Fruit fly (Drosophila melanogaster) whole organism, embryonic: Measurements from ENCODE around the gene Idh3a.

Source experiments
- Abd-B ChIP-seq: fragments of 200-800 bp; sonication (Bioruptor generic); optimal IDR thresholded peaks from 2 replicates; lab custom pipeline; 2018; ENCODE audit warnings: missing biosample characterization, mild to moderate bottlenecking, missing genetic modification characterization, moderate library complexity
- Atf-2 ChIP-seq: fragments of 200-800 bp; sonication (Bioruptor generic); optimal IDR thresholded peaks from 2 replicates; lab custom pipeline; 2016; ENCODE audit warnings: missing biosample characterization, missing genetic modification characterization
- Awh ChIP-seq: fragments of 200-800 bp; sonication (Bioruptor generic); IDR thresholded peaks from 2 replicates; pipeline ENCODE4, ENCODE4 v1.3.6; 2022; ENCODE audit warnings: missing biosample characterization, missing genetic modification characterization
- BtbVII ChIP-seq: fragments of 200-800 bp; sonication (Bioruptor generic); optimal IDR thresholded peaks from 3 replicates; lab custom pipeline; 2017; ENCODE audit warnings: missing biosample characterization, mild to moderate bottlenecking, missing genetic modification characterization
- CG10366 ChIP-seq: fragments of 200-800 bp; sonication (Bioruptor generic); IDR thresholded peaks from 2 replicates; pipeline ENCODE4 v1.3.6; 2022; ENCODE audit warnings: missing biosample characterization, missing genetic modification characterization
- CG10543 ChIP-seq: fragments of 200-800 bp; sonication (Bioruptor generic); optimal IDR thresholded peaks from 3 replicates; lab custom pipeline; 2017; ENCODE audit warnings: missing biosample characterization, mild to moderate bottlenecking, missing genetic modification characterization, moderate library complexity
- CG11247 ChIP-seq: fragments of 200-800 bp; sonication (Bioruptor generic); IDR thresholded peaks from 2 replicates; pipeline ENCODE4 v1.3.6; 2022; ENCODE audit warnings: missing biosample characterization, missing genetic modification characterization
- CG11723 ChIP-seq: fragments of 200-800 bp; sonication (Bioruptor generic); optimal IDR thresholded peaks from 2 replicates; lab custom pipeline; 2017; ENCODE audit warnings: missing biosample characterization, mild to moderate bottlenecking, missing genetic modification characterization
- CG12071 ChIP-seq: fragments of 200-800 bp; sonication (Bioruptor generic); optimal IDR thresholded peaks from 3 replicates; lab custom pipeline; 2018; ENCODE audit warnings: missing biosample characterization, mild to moderate bottlenecking, missing genetic modification characterization
- CG12659 ChIP-seq: fragments of 200-800 bp; sonication (Bioruptor generic); optimal IDR thresholded peaks from 3 replicates; lab custom pipeline; 2017; ENCODE audit warnings: mild to moderate bottlenecking, missing biosample characterization, missing genetic modification reagents, missing genetic modification characterization
- CG1647 ChIP-seq: fragments of 200-800 bp; sonication (Bioruptor generic); optimal IDR thresholded peaks from 3 replicates; lab custom pipeline; 2016; ENCODE audit warnings: missing biosample characterization, missing genetic modification characterization
- CG18599 ChIP-seq: fragments of 200-800 bp; sonication (Bioruptor generic); optimal IDR thresholded peaks from 3 replicates; lab custom pipeline; 2017; ENCODE audit warnings: missing biosample characterization, missing genetic modification characterization, mild to moderate bottlenecking, moderate library complexity, missing genetic modification reagents
- CG18764 ChIP-seq: fragments of 200-800 bp; sonication (Bioruptor generic); optimal IDR thresholded peaks from 3 replicates; lab custom pipeline; 2016; ENCODE audit warnings: missing biosample characterization, missing genetic modification characterization
- CG30020 ChIP-seq: fragments of 200-800 bp; optimal IDR thresholded peaks from 2 replicates; lab custom pipeline; 2019; ENCODE audit warnings: missing biosample characterization, mild to moderate bottlenecking, missing genetic modification characterization, moderate library complexity
- CG31441 ChIP-seq: fragments of 200-800 bp; sonication (Bioruptor generic); IDR thresholded peaks from 2 replicates; pipeline ENCODE4 v1.3.6; 2022; ENCODE audit warnings: missing biosample characterization, missing genetic modification characterization
- CG43689 ChIP-seq: fragments of 200-800 bp; sonication (Bioruptor generic); IDR thresholded peaks from 2 replicates; pipeline ENCODE4 v1.3.6; 2022; ENCODE audit warnings: missing biosample characterization, missing genetic modification characterization
- CG4707 ChIP-seq: fragments of 200-800 bp; sonication (Bioruptor generic); optimal IDR thresholded peaks from 2 replicates; lab custom pipeline; 2018; ENCODE audit warnings: missing biosample characterization, mild to moderate bottlenecking, missing genetic modification characterization, moderate library complexity
- CG8924 ChIP-seq: fragments of 200-800 bp; optimal IDR thresholded peaks from 3 replicates; lab custom pipeline; 2019; ENCODE audit warnings: missing biosample characterization, mild to moderate bottlenecking, missing genetic modification characterization, moderate library complexity
- CG9609 ChIP-seq: fragments of 200-800 bp; sonication (Bioruptor generic); optimal IDR thresholded peaks from 3 replicates; lab custom pipeline; 2016; ENCODE audit warnings: missing biosample characterization, missing genetic modification characterization
- CG9932 ChIP-seq: fragments of 200-800 bp; sonication (Bioruptor generic); IDR thresholded peaks from 2 replicates; pipeline ENCODE4 v1.3.6; 2022; ENCODE audit warnings: missing biosample characterization, missing genetic modification characterization
- Dek ChIP-seq: fragments of 200-800 bp; sonication (Bioruptor generic); optimal IDR thresholded peaks from 3 replicates; lab custom pipeline; 2019; ENCODE audit warnings: missing biosample characterization, mild to moderate bottlenecking, missing genetic modification characterization, moderate library complexity
- ERR ChIP-seq: fragments of 200-800 bp; sonication (Bioruptor generic); optimal IDR thresholded peaks from 2 replicates; lab custom pipeline; 2016; ENCODE audit warnings: missing biosample characterization, missing genetic modification characterization
- H15 ChIP-seq: fragments of 200-800 bp; sonication (Bioruptor generic); IDR thresholded peaks from 3 replicates; pipeline ENCODE4 v1.3.6; 2022; ENCODE audit warnings: missing biosample characterization, missing genetic modification characterization
- Hey ChIP-seq: fragments of 200-800 bp; sonication (Bioruptor generic); optimal IDR thresholded peaks from 3 replicates; lab custom pipeline; 2018; ENCODE audit warnings: missing biosample characterization, mild to moderate bottlenecking, missing genetic modification characterization
- Lim3 ChIP-seq: fragments of 200-800 bp; sonication (Bioruptor generic); IDR thresholded peaks from 2 replicates; pipeline ENCODE4 v1.3.6; 2022; ENCODE audit warnings: missing biosample characterization, missing genetic modification characterization
- Mad ChIP-seq: fragments of 200-800 bp; sonication (Bioruptor generic); optimal IDR thresholded peaks from 2 replicates; lab custom pipeline; 2016; ENCODE audit warnings: missing biosample characterization, missing genetic modification characterization
- Mes4 ChIP-seq: fragments of 200-800 bp; sonication (Bioruptor generic); optimal IDR thresholded peaks from 2 replicates; lab custom pipeline; 2016; ENCODE audit warnings: missing biosample characterization, missing genetic modification characterization
- Ravus ChIP-seq: fragments of 200-800 bp; sonication (Bioruptor generic); IDR thresholded peaks from 2 replicates; pipeline ENCODE4 v1.3.6; 2022; ENCODE audit warnings: missing biosample characterization, missing genetic modification characterization
- Scr ChIP-seq: fragments of 200-800 bp; sonication (Bioruptor generic); IDR thresholded peaks from 2 replicates; pipeline ENCODE4 v1.3.6; 2022; ENCODE audit warnings: missing biosample characterization, missing genetic modification characterization; ENCODE audit not compliant: partially characterized antibody
- Sin3A ChIP-seq: fragments of >200 bp; optimal IDR thresholded peaks from 2 replicates; lab custom pipeline; 2018
- Six4 ChIP-seq: fragments of 200-800 bp; sonication (Bioruptor generic); optimal IDR thresholded peaks from 2 replicates; lab custom pipeline; 2016; ENCODE audit warnings: missing biosample characterization, missing genetic modification characterization
- Xrp1 ChIP-seq: fragments of 200-800 bp; sonication (Bioruptor generic); IDR thresholded peaks from 2 replicates; pipeline ENCODE4 v1.3.6; 2022; ENCODE audit warnings: missing biosample characterization, missing genetic modification characterization
- ac ChIP-seq: fragments of 200-800 bp; sonication (Bioruptor generic); optimal IDR thresholded peaks from 3 replicates; lab custom pipeline; 2017; ENCODE audit warnings: missing biosample characterization, mild to moderate bottlenecking, missing genetic modification characterization
- ap ChIP-seq: fragments of 200-800 bp; sonication (Bioruptor generic); IDR thresholded peaks from 2 replicates; pipeline ENCODE4 v1.3.6; 2022; ENCODE audit warnings: missing biosample characterization, missing genetic modification characterization
- bigmax ChIP-seq: fragments of 200-800 bp; sonication (Bioruptor generic); optimal IDR thresholded peaks from 2 replicates; lab custom pipeline; 2018; ENCODE audit warnings: missing biosample characterization, mild to moderate bottlenecking, missing genetic modification characterization
- chif ChIP-seq, 2 experiments: fragments of 200-800 bp; sonication (Bioruptor generic); optimal IDR thresholded peaks; 3 replicates each; lab custom pipeline; 2016; ENCODE audit warnings: missing biosample characterization in 2 of 2, missing genetic modification characterization in 2 of 2
- cwo ChIP-seq: fragments of 200-800 bp; sonication (Bioruptor generic); optimal IDR thresholded peaks from 3 replicates; lab custom pipeline; 2017; ENCODE audit warnings: missing biosample characterization, missing genetic modification characterization, mild to moderate bottlenecking, moderate library complexity, missing genetic modification reagents
- dysf ChIP-seq: fragments of 200-800 bp; sonication (Bioruptor generic); IDR thresholded peaks from 3 replicates; pipeline ENCODE4 v1.3.6; 2022; ENCODE audit warnings: missing biosample characterization, missing genetic modification characterization
- gem ChIP-seq: fragments of 200-800 bp; sonication (Bioruptor generic); optimal IDR thresholded peaks from 2 replicates; lab custom pipeline; 2019; ENCODE audit warnings: missing biosample characterization, mild to moderate bottlenecking, missing genetic modification characterization, moderate library complexity
- gsb-n ChIP-seq: fragments of 200-800 bp; sonication (Bioruptor generic); optimal IDR thresholded peaks from 3 replicates; lab custom pipeline; 2018; ENCODE audit warnings: missing biosample characterization, mild to moderate bottlenecking, missing genetic modification characterization
- jing ChIP-seq: fragments of 200-800 bp; sonication (Bioruptor generic); optimal IDR thresholded peaks from 2 replicates; lab custom pipeline; 2018; ENCODE audit warnings: missing biosample characterization, mild to moderate bottlenecking, missing genetic modification characterization
- lab ChIP-seq: fragments of 200-800 bp; sonication (Bioruptor generic); optimal IDR thresholded peaks from 3 replicates; lab custom pipeline; 2017; ENCODE audit warnings: missing biosample characterization, missing genetic modification characterization, mild to moderate bottlenecking, moderate library complexity, missing genetic modification reagents
- lbe ChIP-seq: fragments of 200-800 bp; sonication (Bioruptor generic); optimal IDR thresholded peaks from 2 replicates; lab custom pipeline; 2016; ENCODE audit warnings: missing biosample characterization, mild to moderate bottlenecking, missing genetic modification characterization
- lilli ChIP-seq: fragments of 200-800 bp; sonication (Bioruptor generic); optimal IDR thresholded peaks from 3 replicates; lab custom pipeline; 2016; ENCODE audit warnings: missing biosample characterization, missing genetic modification characterization
- nmo ChIP-seq: fragments of 200-800 bp; sonication (Bioruptor generic); optimal IDR thresholded peaks from 2 replicates; lab custom pipeline; 2018; ENCODE audit warnings: missing biosample characterization, mild to moderate bottlenecking, missing genetic modification characterization, moderate library complexity
- sug ChIP-seq: fragments of 200-800 bp; optimal IDR thresholded peaks from 2 replicates; lab custom pipeline; 2019; ENCODE audit warnings: missing biosample characterization, mild to moderate bottlenecking, missing genetic modification characterization, moderate library complexity
- zen ChIP-seq: fragments of 200-800 bp; sonication (Bioruptor generic); optimal IDR thresholded peaks from 3 replicates; lab custom pipeline; 2018; ENCODE audit warnings: missing biosample characterization, mild to moderate bottlenecking, missing genetic modification characterization, moderate library complexity
- zfh1 ChIP-seq: fragments of 200-800 bp; sonication (Bioruptor generic); IDR thresholded peaks from 3 replicates; pipeline ENCODE4 v1.3.6; 2022; ENCODE audit warnings: missing biosample characterization, missing genetic modification characterization

Idh3a gene

DNA sequence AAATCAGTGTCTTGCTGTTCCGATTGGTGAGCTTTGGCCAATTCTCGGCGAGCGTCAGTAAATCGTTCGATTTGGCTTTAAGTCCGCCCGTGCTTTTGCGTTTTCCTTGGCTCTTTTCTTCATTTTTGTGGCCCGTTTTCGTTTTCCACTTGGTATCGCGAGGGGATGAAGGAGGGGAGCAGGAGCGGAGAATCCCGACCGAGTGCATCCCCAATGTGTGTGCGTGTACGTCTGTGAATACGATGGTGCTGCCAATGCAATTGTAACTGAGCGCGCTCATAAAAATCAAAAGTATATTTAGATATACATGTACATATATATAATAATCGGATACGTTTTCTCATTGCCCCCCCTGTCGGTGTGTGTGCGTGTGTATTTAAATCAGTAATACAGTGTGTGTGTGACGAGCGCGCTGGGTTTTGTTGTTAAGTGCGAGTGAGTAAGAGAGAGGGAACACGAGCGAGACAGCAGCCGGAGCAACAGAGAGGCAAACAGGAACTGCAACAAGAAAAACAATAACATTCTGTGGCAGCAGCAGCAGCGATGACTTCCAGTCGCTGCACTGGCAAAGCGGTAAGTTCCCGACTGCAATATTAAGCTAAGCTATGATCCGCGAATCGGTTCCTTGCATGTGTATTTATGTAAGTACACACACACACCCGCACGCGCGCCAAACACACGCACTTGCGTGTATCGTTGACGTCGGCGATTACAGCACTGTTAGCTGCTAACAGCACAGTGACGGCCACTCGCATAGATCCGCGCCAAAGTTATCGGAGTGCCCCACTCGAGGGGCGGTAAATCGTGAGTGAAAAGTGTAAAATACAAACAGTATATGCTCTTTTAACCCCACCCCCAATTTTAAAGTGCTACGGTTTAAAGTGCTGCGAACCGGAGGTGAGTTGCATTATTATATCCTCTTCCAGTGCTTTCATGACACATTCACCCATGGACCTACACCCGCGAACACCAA lies 25.7 kb downstream of the Idh3a start (continued):
- TF ChIP-seq gem (tag; lab: Kevin White, UChicago), result peak; percentile 73
- TF ChIP-seq BtbVII (GFP tag; lab: Kevin White, UChicago), result peak; percentile 58
- peak; percentile 81 for TF ChIP-seq sug (tag; lab: Kevin White, UChicago)
- peak; percentile 41; the same call in 1 of the 2 replicates for TF ChIP-seq CG11247
- peak; percentile 37 for TF ChIP-seq Abd-B
- no peak for TF ChIP-seq Lim3 (GFP tag; lab: Robert Waterston, UW)
- TF ChIP-seq CG9609 (GFP tag; lab: Kevin White, UChicago), result peak; percentile 57
- TF ChIP-seq Mad (GFP tag; lab: Kevin White, UChicago), result no peak
- no peak for TF ChIP-seq Six4 (GFP tag; lab: Kevin White, UChicago)
- peak; percentile 75 for TF ChIP-seq dysf (GFP tag; lab: Robert Waterston, UW)
- no peak for TF ChIP-seq bigmax (GFP tag; lab: Kevin White, UChicago)
- peak; percentile 61 for TF ChIP-seq Atf-2 (GFP tag; lab: Kevin White, UChicago)
- peak; percentile 56 for TF ChIP-seq CG10543 (GFP tag; lab: Kevin White, UChicago)
- peak; percentile 62 for TF ChIP-seq Xrp1 (GFP tag; lab: Robert Waterston, UW)
- no peak for TF ChIP-seq zen (tag; lab: Kevin White, UChicago)
- TF ChIP-seq Ravus (GFP tag; lab: Robert Waterston, UW), result no peak; the same call in 1 of the 2 replicates
- no peak for TF ChIP-seq CG43689 (GFP tag; lab: Robert Waterston, UW)
- TF ChIP-seq CG10366 (GFP tag; lab: Robert Waterston, UW), result peak; percentile 42
- TF ChIP-seq lab (GFP tag; lab: Kevin White, UChicago), result peak; percentile 80
- peak; percentile 57 for TF ChIP-seq Dek (tag; lab: Kevin White, UChicago)
- TF ChIP-seq ap (GFP tag; lab: Robert Waterston, UW), result peak; percentile 56
- peak; percentile 70 for TF ChIP-seq lilli (GFP tag; lab: Kevin White, UChicago)
- TF ChIP-seq gsb-n (tag; lab: Kevin White, UChicago), result no peak
- TF ChIP-seq zfh1 (GFP tag; lab: Robert Waterston, UW), result peak; percentile 57; the same call in 2 of the 3 replicates
- TF ChIP-seq CG9932, result peak; percentile 67
- TF ChIP-seq ERR (GFP tag; lab: Kevin White, UChicago), result peak; percentile 42
- no peak for TF ChIP-seq CG4707 (GFP tag; lab: Kevin White, UChicago)
- peak; percentile 78 for TF ChIP-seq CG12071 (GFP tag; lab: Kevin White, UChicago)
- no peak for TF ChIP-seq Awh (GFP tag; lab: Robert Waterston, UW)
- peak; percentile 45 for TF ChIP-seq CG12659 (GFP tag; lab: Kevin White, UChicago)
- no peak for TF ChIP-seq Sin3A (lab: Kevin White, UChicago)
- no peak for TF ChIP-seq jing (GFP tag; lab: Kevin White, UChicago)
- no peak for TF ChIP-seq CG30020 (tag; lab: Kevin White, UChicago)
- peak; percentile 34 for TF ChIP-seq CG8924
- TF ChIP-seq Hey (tag; lab: Kevin White, UChicago), result no peak
- no peak for TF ChIP-seq CG18764 (GFP tag; lab: Kevin White, UChicago)
- TF ChIP-seq cwo (GFP tag; lab: Kevin White, UChicago), result peak; percentile 60
- peak; percentile 19 to 40 for TF ChIP-seq chif (GFP tag; optimal IDR thresholded peaks at IDR 0.05; lab: Kevin White, UChicago)
- TF ChIP-seq ac (GFP tag; lab: Kevin White, UChicago), result peak; percentile 16
- TF ChIP-seq CG31441 (GFP tag; lab: Robert Waterston, UW), result peak; percentile 39; the same call in 1 of the 2 replicates
- peak; percentile 56 for TF ChIP-seq nmo (GFP tag; lab: Kevin White, UChicago)
- no peak for TF ChIP-seq lbe (GFP tag; lab: Kevin White, UChicago)
- peak; percentile 22 for TF ChIP-seq Mes4 (GFP tag; lab: Kevin White, UChicago)
- peak; percentile 79 for TF ChIP-seq CG18599 (GFP tag; lab: Kevin White, UChicago)
- TF ChIP-seq H15, result 0 out of 3 replicates have a peak, but pooled peaks have one; percentile 23
- TF ChIP-seq CG1647, result no peak
- TF ChIP-seq Scr (GFP tag; lab: Robert Waterston, UW), result no peak
- peak; percentile 33 for TF ChIP-seq CG11723
